Worm (Caenorhabditis elegans) whole organism, L3 larva: ENCODE measurements around the gene rfp-1.

Source experiments
- ceh-9 ChIP-seq: sonication (generic microtip); optimal IDR thresholded peaks from 2 replicates; lab custom pipeline; 2018; ENCODE audit warnings: missing biosample characterization, missing genetic modification characterization
- fos-1 ChIP-seq: fragments of 150-350 bp; optimal IDR thresholded peaks from 2 replicates; lab custom pipeline; 2014; ENCODE audit warnings: missing biosample characterization, missing genetic modification characterization
- nhr-11 ChIP-seq: fragments of 150-350 bp; optimal IDR thresholded peaks from 2 replicates; lab custom pipeline; 2014; ENCODE audit warnings: missing biosample characterization, missing genetic modification characterization
- nhr-23 ChIP-seq: fragments of 150-350 bp; optimal IDR thresholded peaks from 2 replicates; lab custom pipeline; 2014; ENCODE audit warnings: missing biosample characterization, missing genetic modification reagents, missing genetic modification characterization
- skn-1 ChIP-seq: fragments of 150-350 bp; optimal IDR thresholded peaks from 2 replicates; lab custom pipeline; 2014; ENCODE audit warnings: missing biosample characterization, missing genetic modification characterization
- snpc-4 ChIP-seq: fragments of 150-350 bp; optimal IDR thresholded peaks from 2 replicates; lab custom pipeline; 2014; ENCODE audit warnings: missing biosample characterization, missing genetic modification characterization
- unc-62 ChIP-seq: fragments of 150-350 bp; sonication (generic microtip); optimal IDR thresholded peaks from 4 replicates; lab custom pipeline; 2014; ENCODE audit warnings: missing biosample characterization, missing genetic modification reagents, missing genetic modification characterization

ce11 chrIII:8375000-8375399 lies 16.6 kb downstream of the rfp-1 start, which contains the start of gene met-2:
- TF ChIP-seq unc-62 (GFP tag; lab: Kevin White, UChicago) (no peak), nhr-23 (tag; lab: Kevin White, UChicago) (peak; percentile 10), ceh-9 (tag; lab: Kevin White, UChicago) (no peak), snpc-4 (tag; lab: Kevin White, UChicago) (no peak), skn-1 (tag; lab: Kevin White, UChicago) (no peak), nhr-11 (no peak), fos-1 (tag; lab: Kevin White, UChicago) (no peak)
